Fruit fly (Drosophila melanogaster): ENCODE measurements around the gene CG1113.

Gene CG1113

DNA sequence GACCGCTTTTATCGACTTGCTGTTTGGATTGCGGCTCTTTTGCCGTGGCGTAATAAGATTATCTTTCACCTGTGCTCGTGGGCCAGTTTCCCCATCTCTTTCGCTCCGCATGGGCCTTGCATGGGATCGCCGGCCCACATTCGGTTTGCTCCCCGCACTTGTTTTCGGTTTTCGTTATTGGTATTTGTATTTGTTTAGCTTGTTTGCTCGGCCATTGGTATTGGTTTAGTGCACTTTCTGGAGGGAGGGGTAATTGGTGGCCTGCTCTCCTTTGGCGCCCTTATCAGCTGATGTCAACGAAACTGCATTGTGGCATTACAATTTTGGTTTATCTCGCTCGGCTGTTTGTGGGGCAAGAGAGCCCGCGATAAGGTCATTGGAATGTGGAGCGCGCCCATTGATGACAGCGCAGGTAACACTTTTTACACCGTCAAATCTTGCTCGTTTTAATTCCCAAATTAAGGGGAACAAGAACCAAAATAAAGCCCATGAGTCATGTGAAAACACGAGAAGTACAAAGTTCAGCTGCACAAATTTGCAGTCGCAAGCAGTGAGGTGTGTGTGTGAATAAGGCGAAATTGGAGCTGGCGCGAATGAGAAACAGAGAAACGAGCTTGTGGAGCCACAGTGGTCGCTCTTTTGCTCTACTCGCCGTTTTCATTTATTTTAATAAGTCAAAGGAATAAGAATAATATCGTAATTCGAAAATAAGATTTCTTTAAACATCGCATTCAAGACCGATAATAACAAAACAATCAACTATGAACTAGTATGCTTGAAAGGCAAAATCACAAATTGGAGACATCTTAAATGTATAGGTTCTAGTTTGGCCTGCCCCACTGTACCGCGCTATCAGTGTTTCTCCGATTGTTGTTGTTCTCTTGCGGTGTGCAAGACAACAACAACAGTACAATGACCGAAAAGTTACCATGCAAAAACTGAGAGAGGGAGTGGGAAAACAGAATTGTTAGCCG, 37.3 kb upstream of the CG1113 start (continued):
- TF ChIP-seq shn (GFP tag; optimal IDR thresholded peaks at IDR 0.05) (peak; percentile 98), pros (GFP tag; optimal IDR thresholded peaks at IDR 0.05) (peak; percentile 69), CG16863 (GFP tag; optimal IDR thresholded peaks at IDR 0.05) (peak; percentile 99), D (optimal IDR thresholded peaks at IDR 0.05) (no peak), D (GFP tag; optimal IDR thresholded peaks at IDR 0.05) (peak; percentile 100), CG4617 (GFP tag; optimal IDR thresholded peaks at IDR 0.05; ENCODE audit: borderline replicate concordance) (peak; percentile 96), CG31224 (GFP tag; IDR thresholded peaks at IDR 0.05) (peak; percentile 74), HLH4C (GFP tag; IDR thresholded peaks at IDR 0.05; ENCODE audit: partially characterized antibody) (no peak; the same call in 2 of the 3 replicates), CG33213 (GFP tag; optimal IDR thresholded peaks at IDR 0.05) (peak; percentile 99), lmd (GFP tag; IDR thresholded peaks at IDR 0.05) (peak; percentile 63), CG4424 (GFP tag; optimal IDR thresholded peaks at IDR 0.05) (peak; percentile 96), CG10979 (tag; optimal IDR thresholded peaks at IDR 0.05) (peak; percentile 90), Dbx (GFP tag; IDR thresholded peaks at IDR 0.05) (peak; percentile 13; the same call in 1 of the 3 replicates), Trl (optimal IDR thresholded peaks at IDR 0.05) (no peak), Trl (GFP tag; optimal IDR thresholded peaks at IDR 0.05) (peak; percentile 99), Hr51 (GFP tag; optimal IDR thresholded peaks at IDR 0.05) (peak; percentile 77 to 99), CG7745 (tag; optimal IDR thresholded peaks at IDR 0.05) (peak; percentile 98), Optix (GFP tag; IDR thresholded peaks at IDR 0.05) (peak; percentile 97), cwo (GFP tag; optimal IDR thresholded peaks at IDR 0.05) (peak; percentile 64), kay (GFP tag; optimal IDR thresholded peaks at IDR 0.05) (peak; percentile 95), CG7271 (tag; optimal IDR thresholded peaks at IDR 0.05) (peak; percentile 92), HLH54F (GFP tag; optimal IDR thresholded peaks at IDR 0.05) (peak; percentile 84), CG1792 (GFP tag; optimal IDR thresholded peaks at IDR 0.05) (peak; percentile 99), fru (optimal IDR thresholded peaks at IDR 0.05) (no peak), vfl (GFP tag; optimal IDR thresholded peaks at IDR 0.05) (peak; percentile 83), klu (GFP tag; IDR thresholded peaks at IDR 0.05) (peak; percentile 51), HHEX (GFP tag; optimal IDR thresholded peaks at IDR 0.05) (peak; percentile 98), HLH3B (GFP tag; IDR thresholded peaks at IDR 0.05) (peak; percentile 97)

DNA sequence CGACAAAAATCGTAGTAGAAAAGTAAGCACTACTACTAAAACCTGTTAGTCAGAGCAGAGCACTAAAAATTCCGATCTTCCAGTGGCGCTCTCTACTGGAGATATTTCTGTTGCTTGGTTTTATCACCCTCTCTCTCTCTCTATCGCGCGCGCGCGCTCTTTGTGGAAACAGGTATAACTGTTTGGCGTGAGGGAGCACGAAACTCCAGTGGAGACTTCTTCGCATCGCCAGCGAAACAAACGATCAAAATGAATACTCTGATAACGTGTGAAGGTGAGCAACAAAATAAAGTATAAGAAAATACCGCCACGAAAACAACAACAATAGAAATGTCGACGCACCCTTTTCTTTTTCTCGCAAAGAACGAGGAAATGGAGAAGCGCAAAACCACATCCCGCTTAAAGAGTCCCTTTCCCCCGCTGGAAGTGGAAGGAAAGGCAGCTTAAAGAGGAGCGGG, 36.6 kb upstream of the CG1113 start:
- no peak for TF ChIP-seq ewg (GFP tag; optimal IDR thresholded peaks at IDR 0.05)
- TF ChIP-seq nerfin-1 (tag; optimal IDR thresholded peaks at IDR 0.05): peak; percentile 76
- 0 out of 3 replicates have a peak, but pooled peaks have one; percentile 30 for TF ChIP-seq Opbp (GFP tag; IDR thresholded peaks at IDR 0.05; ENCODE audit: partially characterized antibody)
- no peak for TF ChIP-seq CG17186 (GFP tag; optimal IDR thresholded peaks at IDR 0.05)
- no peak for TF ChIP-seq slp2 (GFP tag; optimal IDR thresholded peaks at IDR 0.05)
- no peak for TF ChIP-seq disco-r (GFP tag; optimal IDR thresholded peaks at IDR 0.05)
- no peak for TF ChIP-seq aop (GFP tag; IDR thresholded peaks at IDR 0.05)
- TF ChIP-seq CG6683 (GFP tag; optimal IDR thresholded peaks at IDR 0.05): no peak
- peak; percentile 6 for TF ChIP-seq CG12769 (tag; optimal IDR thresholded peaks at IDR 0.05)
- TF ChIP-seq phol (tag; optimal IDR thresholded peaks at IDR 0.05): no peak
- no peak for TF ChIP-seq ken (GFP tag; IDR thresholded peaks at IDR 0.05)
- TF ChIP-seq grn (GFP tag; optimal IDR thresholded peaks at IDR 0.05): peak; percentile 55
- TF ChIP-seq CG7271 (tag; optimal IDR thresholded peaks at IDR 0.05): no peak
- TF ChIP-seq cad (GFP tag; optimal IDR thresholded peaks at IDR 0.05): no peak
- TF ChIP-seq Bdp1 (GFP tag; optimal IDR thresholded peaks at IDR 0.05): no peak
- peak; percentile 81 to 91 for TF ChIP-seq Trl (optimal IDR thresholded peaks at IDR 0.05)
- TF ChIP-seq Trl (GFP tag; optimal IDR thresholded peaks at IDR 0.05): no peak
- TF ChIP-seq zen2 (GFP tag; IDR thresholded peaks at IDR 0.05; ENCODE audit: partially characterized antibody): peak; percentile 58
- TF ChIP-seq dimm (GFP tag; IDR thresholded peaks at IDR 0.05): no peak
- TF ChIP-seq unc-4 (GFP tag; IDR thresholded peaks at IDR 0.05; ENCODE audit: partially characterized antibody): peak; percentile 41; the same call in 1 of the 2 replicates
- TF ChIP-seq Eip74EF (GFP tag; optimal IDR thresholded peaks at IDR 0.05): no peak
- 0 out of 4 replicates have a peak, but pooled peaks have one; percentile 16 for TF ChIP-seq Dll (GFP tag; IDR thresholded peaks at IDR 0.05; ENCODE audit: partially characterized antibody)
- no peak for TF ChIP-seq Hmx (GFP tag; optimal IDR thresholded peaks at IDR 0.05)
- peak; percentile 89 for TF ChIP-seq CTCF (GFP tag; optimal IDR thresholded peaks at IDR 0.05)
- no peak for TF ChIP-seq CG7745 (tag; optimal IDR thresholded peaks at IDR 0.05)

All from whole organism, embryonic.